Worm (Caenorhabditis elegans) whole organism, L3 larva: ENCODE results near the gene Y47D7A.13.

Source experiments
- ZK546.5 ChIP-seq: sonication (generic microtip); optimal IDR thresholded peaks from 2 replicates; lab custom pipeline; 2017; ENCODE audit warnings: missing biosample characterization, missing genetic modification characterization
- ama-1 ChIP-seq: fragments of 150-350 bp; optimal IDR thresholded peaks from 2 replicates; lab custom pipeline; 2018
- ceh-9 ChIP-seq: sonication (generic microtip); optimal IDR thresholded peaks from 2 replicates; lab custom pipeline; 2018; ENCODE audit warnings: missing biosample characterization, missing genetic modification characterization
- elt-1 ChIP-seq: fragments of 150-350 bp; optimal IDR thresholded peaks from 2 replicates; lab custom pipeline; 2014; ENCODE audit warnings: missing biosample characterization, missing genetic modification characterization
- hmg-11 ChIP-seq: sonication (generic microtip); optimal IDR thresholded peaks from 2 replicates; lab custom pipeline; 2016; ENCODE audit warnings: missing genetic modification characterization, missing compliant biosample characterization
- lsy-12 ChIP-seq: sonication (generic microtip); optimal IDR thresholded peaks from 2 replicates; lab custom pipeline; 2016; ENCODE audit warnings: mild to moderate bottlenecking, missing genetic modification characterization, missing compliant biosample characterization
- mdl-1 ChIP-seq: fragments of 150-350 bp; optimal IDR thresholded peaks from 2 replicates; lab custom pipeline; 2014; ENCODE audit warnings: missing biosample characterization, missing genetic modification characterization
- nhr-76 ChIP-seq: fragments of 150-350 bp; sonication (generic microtip); optimal IDR thresholded peaks from 5 replicates; lab custom pipeline; 2014; ENCODE audit warnings: missing biosample characterization, missing genetic modification characterization
- snpc-4 ChIP-seq: fragments of 150-350 bp; optimal IDR thresholded peaks from 2 replicates; lab custom pipeline; 2014; ENCODE audit warnings: missing biosample characterization, missing genetic modification characterization
- unc-39 ChIP-seq: sonication (generic microtip); optimal IDR thresholded peaks from 4 replicates; lab custom pipeline; 2017; ENCODE audit warnings: missing biosample characterization, missing genetic modification characterization
- ztf-11 ChIP-seq: fragments of 150-350 bp; optimal IDR thresholded peaks from 2 replicates; lab custom pipeline; 2014; ENCODE audit warnings: missing biosample characterization, missing genetic modification characterization
- ztf-4 ChIP-seq: fragments of 150-350 bp; optimal IDR thresholded peaks from 2 replicates; lab custom pipeline; 2014; ENCODE audit warnings: missing biosample characterization, missing genetic modification characterization

- TF ChIP-seq lsy-12 (tag; lab: Kevin White, UChicago) (no peak), nhr-76 (tag; lab: Kevin White, UChicago) (no peak), hmg-11 (tag; lab: Kevin White, UChicago) (no peak), snpc-4 (tag; lab: Kevin White, UChicago) (no peak), ZK546.5 (no peak), mdl-1 (tag; lab: Kevin White, UChicago) (no peak), elt-1 (tag; lab: Kevin White, UChicago) (no peak), ztf-4 (tag; lab: Kevin White, UChicago) (no peak), ama-1 (lab: Kevin White, UChicago) (no peak), unc-39 (tag; lab: Kevin White, UChicago) (no peak), ztf-11 (no peak), ceh-9 (tag; lab: Kevin White, UChicago) (no peak)
Measured at ce11 chrV:4423860-4424401, 11.8 kb downstream of the Y47D7A.13 start, which contains the start of the genes Y47D7A.9 and Y47D7A.19.
